Fruit fly (Drosophila melanogaster): ENCODE data around the gene Sptr.

dm6 chrX:8505023-8505604, 40.9 kb upstream of the Sptr start:
- TF ChIP-seq pan (optimal IDR thresholded peaks at IDR 0.05) = no peak
- TF ChIP-seq N (GFP tag; optimal IDR thresholded peaks at IDR 0.05) = no peak
- TF ChIP-seq CG32264 (GFP tag; optimal IDR thresholded peaks at IDR 0.05) = no peak
- TF ChIP-seq dsf (GFP tag; optimal IDR thresholded peaks at IDR 0.05; ENCODE audit: borderline replicate concordance) = no peak
- no peak for TF ChIP-seq sage (GFP tag; optimal IDR thresholded peaks at IDR 0.05)
- no peak for TF ChIP-seq psq (GFP tag; optimal IDR thresholded peaks at IDR 0.05)
- TF ChIP-seq foxo (GFP tag; optimal IDR thresholded peaks at IDR 0.05) = no peak
- TF ChIP-seq CrebA (GFP tag; optimal IDR thresholded peaks at IDR 0.05; ENCODE audit: borderline replicate concordance) = no peak
- TF ChIP-seq h (GFP tag; optimal IDR thresholded peaks at IDR 0.05) = no peak
- TF ChIP-seq lola (GFP tag; optimal IDR thresholded peaks at IDR 0.05) = no peak
